Worm (Caenorhabditis elegans) whole organism, young adult: ENCODE results near the gene T27E4.7.

Experiments
- Y79H2A.3 ChIP-seq: fragments of 200-800 bp; sonication (Bioruptor generic); conservative IDR thresholded peaks from 2 replicates; pipeline ENCODE4 v1.3.6; 2022; ENCODE audit warnings: missing genetic modification reagents, missing genetic modification characterization, missing compliant biosample characterization
- hmg-1.2 ChIP-seq: fragments of 200-800 bp; sonication (Bioruptor generic); IDR thresholded peaks from 2 replicates; pipeline ENCODE4 v1.3.6; 2022; ENCODE audit warnings: missing genetic modification reagents, missing genetic modification characterization, missing compliant biosample characterization
- snpc-1.3 ChIP-seq: sonication (generic microtip); optimal IDR thresholded peaks from 2 replicates; lab custom pipeline; 2017; ENCODE audit warnings: missing genetic modification characterization, mild to moderate bottlenecking, missing compliant biosample characterization, antibody characterized with exemption, moderate library complexity, missing genotype, missing genetic modification reagents; ENCODE audit not compliant: insufficient read depth

DNA sequence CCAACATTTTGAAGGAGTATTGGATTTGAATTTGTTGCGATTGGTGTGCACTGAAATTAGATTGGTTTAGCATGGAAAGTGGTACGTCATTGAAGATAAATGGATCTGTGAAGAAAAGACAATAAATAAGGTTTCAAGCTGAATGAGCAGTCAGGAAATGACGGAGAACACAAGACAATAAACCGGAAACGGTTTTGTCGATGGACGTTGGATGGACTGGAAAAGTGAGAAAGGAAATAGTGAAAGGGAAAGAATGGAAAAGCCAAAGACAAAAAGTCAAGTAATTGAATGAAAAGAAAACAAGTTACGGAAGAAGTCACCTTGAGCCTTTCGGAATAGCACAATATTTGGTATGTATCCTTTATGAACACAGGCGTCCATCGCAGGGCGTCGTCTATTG, at the start of gene T27E4.7:
- TF ChIP-seq snpc-1.3 (tag; lab: Kevin White, UChicago) (no peak), hmg-1.2 (GFP tag; lab: Robert Waterston, UW) (no peak), Y79H2A.3 (no peak)
